Worm (Caenorhabditis elegans) whole organism, mixed stage, embryonic: Measurements from ENCODE around the gene srh-78.

ENCODE experiments used
- bed-3 ChIP-seq: fragments of 200-800 bp; sonication (Bioruptor generic); optimal IDR thresholded peaks from 3 replicates; lab custom pipeline; 2018; ENCODE audit warnings: mild to moderate bottlenecking, missing genetic modification characterization, moderate library complexity, missing compliant biosample characterization
- blmp-1 ChIP-seq: fragments of 150-350 bp; optimal IDR thresholded peaks from 2 replicates; lab custom pipeline; 2014; ENCODE audit warnings: missing biosample characterization, missing genetic modification characterization
- ceh-83 ChIP-seq: fragments of 200-800 bp; sonication (Bioruptor generic); optimal IDR thresholded peaks from 2 replicates; lab custom pipeline; 2018; ENCODE audit warnings: mild to moderate bottlenecking, missing genetic modification characterization, missing compliant biosample characterization
- ces-1 ChIP-seq: fragments of 150-350 bp; optimal IDR thresholded peaks from 2 replicates; lab custom pipeline; 2014; ENCODE audit warnings: missing biosample characterization, missing genetic modification reagents, missing genetic modification characterization
- drap-1 ChIP-seq: fragments of 200-800 bp; sonication (Bioruptor generic); optimal IDR thresholded peaks from 3 replicates; lab custom pipeline; 2018; ENCODE audit warnings: mild to moderate bottlenecking, missing genetic modification characterization, missing compliant biosample characterization
- elt-3 ChIP-seq: fragments of 150-350 bp; optimal IDR thresholded peaks from 2 replicates; lab custom pipeline; 2014; ENCODE audit warnings: missing biosample characterization, missing genetic modification characterization
- hlh-1 ChIP-seq: fragments of 150-350 bp; optimal IDR thresholded peaks from 2 replicates; lab custom pipeline; 2014; ENCODE audit warnings: missing biosample characterization, missing genetic modification reagents, missing genetic modification characterization
- lin-32 ChIP-seq: fragments of 200-800 bp; sonication (Bioruptor generic); optimal IDR thresholded peaks from 2 replicates; lab custom pipeline; 2018; ENCODE audit warnings: mild to moderate bottlenecking, missing genetic modification characterization, missing compliant biosample characterization
- mls-2 ChIP-seq: sonication (generic microtip); optimal IDR thresholded peaks from 2 replicates; lab custom pipeline; 2016; ENCODE audit warnings: mild to moderate bottlenecking, missing genetic modification characterization, moderate library complexity, missing compliant biosample characterization
- nhr-2 ChIP-seq: fragments of 150-350 bp; optimal IDR thresholded peaks from 2 replicates; lab custom pipeline; 2014; ENCODE audit warnings: missing biosample characterization, missing genetic modification characterization
- nhr-28 ChIP-seq: fragments of 150-350 bp; optimal IDR thresholded peaks from 2 replicates; lab custom pipeline; 2014; ENCODE audit warnings: missing biosample characterization, missing genetic modification characterization
- pha-4 ChIP-seq: fragments of 150-350 bp; optimal IDR thresholded peaks from 2 replicates; lab custom pipeline; 2018; ENCODE audit warnings: missing biosample characterization, missing genetic modification reagents, missing genetic modification characterization
- unc-120 ChIP-seq: sonication (generic microtip); optimal IDR thresholded peaks from 2 replicates; lab custom pipeline; 2017; ENCODE audit warnings: missing genetic modification characterization, missing compliant biosample characterization; ENCODE audit not compliant: poor library complexity, severe bottlenecking
- unc-62 ChIP-seq: fragments of 150-350 bp; optimal IDR thresholded peaks from 2 replicates; lab custom pipeline; 2014; ENCODE audit warnings: missing biosample characterization, missing genetic modification reagents, missing genetic modification characterization
- ztf-11 ChIP-seq: fragments of 150-350 bp; optimal IDR thresholded peaks from 2 replicates; lab custom pipeline; 2014; ENCODE audit warnings: missing biosample characterization, missing genetic modification characterization

The srh-78 gene

ce11 chrV:268007-268406, 51.1 kb downstream of the srh-78 start, which contains the start of gene lgc-26:
Gene lgc-26, plus strand, starts transcription at chrV:268307.
- TF ChIP-seq pha-4 (no peak), nhr-28 (tag; lab: Kevin White, UChicago) (no peak), elt-3 (tag; lab: Kevin White, UChicago) (no peak), blmp-1 (no peak), unc-62 (GFP tag; lab: Kevin White, UChicago) (no peak), bed-3 (no peak), ztf-11 (tag; lab: Kevin White, UChicago) (no peak), nhr-2 (no peak), lin-32 (no peak), ces-1 (no peak), ceh-83 (GFP tag; lab: Kevin White, UChicago) (no peak), unc-120 (tag; lab: Kevin White, UChicago) (no peak), mls-2 (no peak), hlh-1 (tag; lab: Kevin White, UChicago) (no peak), drap-1 (GFP tag; lab: Kevin White, UChicago) (no peak)
